Worm (Caenorhabditis elegans): Measurements from ENCODE around the gene hecd-1.
A peak's percentile ranks its signal among the peaks of the same experiment; 100 is the strongest.

The hecd-1 gene

DNA sequence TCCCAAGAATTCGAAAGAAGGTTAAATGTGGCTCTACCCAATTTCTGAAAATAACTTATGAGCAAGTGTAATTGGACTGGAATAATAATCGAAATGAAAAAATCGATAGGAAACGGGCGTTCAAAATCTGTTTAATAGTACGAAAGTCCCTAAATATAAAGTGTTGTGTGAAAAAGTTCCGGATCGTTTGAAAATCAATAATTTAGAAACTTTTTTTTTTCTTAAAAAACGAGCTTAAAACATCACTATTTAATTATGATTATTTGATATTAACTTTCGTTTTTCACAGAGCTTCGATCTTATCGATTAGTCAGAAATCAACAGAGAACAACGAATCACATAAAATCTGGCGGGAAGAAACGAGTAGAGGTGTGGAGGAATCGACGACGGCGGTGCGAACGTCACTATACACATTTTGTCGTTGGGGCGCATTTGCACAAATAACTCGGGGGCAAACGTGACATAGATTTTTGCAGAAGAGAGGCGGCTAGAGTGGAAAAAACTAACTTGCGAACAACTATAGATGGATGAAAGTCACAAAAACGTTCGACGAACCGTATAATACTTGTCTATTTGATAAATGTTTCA is at the start of gene hecd-1:
hecd-1 (minus strand) TSS at position 51 of the 588 bp plus-strand sequence.
- no peak for TF ChIP-seq him-1 (tag; optimal IDR thresholded peaks at IDR 0.05)
- no peak for TF ChIP-seq dao-5 (tag; optimal IDR thresholded peaks at IDR 0.05)
- TF ChIP-seq W03F9.2 (tag; optimal IDR thresholded peaks at IDR 0.05), result no peak

DNA sequence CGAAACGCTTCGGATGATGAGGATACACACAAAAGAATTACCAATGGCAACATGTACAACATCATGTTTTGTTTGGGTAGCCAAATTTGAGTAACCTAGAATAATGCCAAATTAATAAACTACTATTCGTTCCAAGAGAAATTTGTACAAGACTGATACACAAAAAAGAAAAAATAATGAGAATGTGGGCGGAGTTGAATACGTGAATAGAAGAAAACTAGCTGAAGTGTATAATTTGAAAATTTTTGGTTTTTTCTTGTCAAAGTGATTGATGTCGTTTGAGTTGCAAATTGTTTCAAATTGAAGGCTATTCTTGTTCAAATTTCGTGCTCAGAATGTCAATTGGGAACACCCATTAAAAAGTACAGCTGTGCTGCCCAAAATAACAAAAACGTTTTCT is 47.2 kb upstream of the hecd-1 start, which contains the start of gene R13A1.5:
R13A1.5 (minus strand) TSS at position 101 of the 400 bp plus-strand sequence.
- TF ChIP-seq dao-5 (tag; optimal IDR thresholded peaks at IDR 0.05), result no peak
- no peak for TF ChIP-seq W03F9.2 (tag; optimal IDR thresholded peaks at IDR 0.05)
- TF ChIP-seq him-1 (tag; optimal IDR thresholded peaks at IDR 0.05), result no peak

DNA sequence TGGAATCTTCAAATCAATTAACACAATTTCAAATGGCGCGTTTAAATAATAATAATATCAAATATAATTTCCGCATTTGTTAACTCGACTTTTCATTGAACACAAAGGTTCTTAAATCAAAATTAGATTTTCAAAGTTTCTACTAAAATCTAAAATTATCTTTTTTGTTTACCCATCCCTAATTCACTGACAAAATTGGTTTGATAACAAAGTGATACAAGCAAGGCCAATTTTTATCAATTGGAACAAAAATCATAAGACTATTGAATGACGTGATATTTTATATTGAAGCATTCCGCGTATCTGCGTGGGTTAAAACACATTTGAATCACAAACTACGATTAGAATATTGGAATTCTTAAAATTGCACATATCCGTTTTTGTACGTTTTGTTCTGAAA is 45.9 kb upstream of the hecd-1 start:
- TF ChIP-seq W03F9.2 (tag; optimal IDR thresholded peaks at IDR 0.05) (no peak), dao-5 (tag; optimal IDR thresholded peaks at IDR 0.05) (no peak), him-1 (tag; optimal IDR thresholded peaks at IDR 0.05) (no peak)

DNA sequence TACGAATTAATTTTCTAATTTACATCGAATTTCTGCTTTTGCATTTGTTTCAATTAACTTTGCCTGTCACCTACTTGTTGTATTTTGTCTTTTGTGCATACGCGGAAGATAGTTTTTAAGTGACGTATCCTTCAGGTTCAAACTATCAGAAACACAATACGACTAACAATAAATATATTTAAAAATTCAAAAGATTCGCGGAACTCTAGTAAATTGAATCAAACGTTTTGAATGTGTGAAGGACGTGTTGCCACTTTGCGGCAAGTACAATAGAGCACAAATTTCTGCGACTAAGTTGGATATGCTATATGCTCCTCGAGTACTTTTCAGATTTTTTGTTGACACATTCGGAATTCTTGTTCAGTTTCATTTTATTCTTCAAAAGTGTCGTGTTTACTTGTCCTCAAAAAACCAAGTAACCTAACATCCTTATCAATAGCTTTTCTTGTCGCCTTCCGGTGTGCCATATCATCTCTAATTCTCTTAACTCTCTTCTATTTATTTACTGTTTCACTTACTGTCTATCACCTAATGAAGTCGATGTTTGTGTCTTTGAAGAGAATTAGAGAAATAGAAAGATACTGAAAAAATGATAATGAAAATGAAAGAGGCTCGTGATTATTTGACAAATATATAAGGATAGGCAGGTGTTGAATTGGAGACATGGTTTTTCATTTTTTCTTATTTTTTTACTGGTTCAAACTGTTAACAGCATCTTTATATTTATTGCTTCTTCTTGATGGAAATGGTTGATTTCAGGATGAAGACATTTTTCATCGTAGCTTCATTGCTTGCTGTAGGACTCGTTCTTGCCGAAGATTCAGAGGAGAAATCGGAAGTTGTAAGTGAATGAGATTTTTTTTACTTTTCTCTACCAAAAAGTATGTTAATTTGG is 44.3 kb upstream of the hecd-1 start, which contains the start of gene srlf-7:
srlf-7 (plus strand) TSS at position 760 of the 895 bp plus-strand sequence.
- TF ChIP-seq W03F9.2 (tag; optimal IDR thresholded peaks at IDR 0.05), result peak; percentile 15
- no peak for TF ChIP-seq him-1 (tag; optimal IDR thresholded peaks at IDR 0.05)
- no peak for TF ChIP-seq dao-5 (tag; optimal IDR thresholded peaks at IDR 0.05)

DNA sequence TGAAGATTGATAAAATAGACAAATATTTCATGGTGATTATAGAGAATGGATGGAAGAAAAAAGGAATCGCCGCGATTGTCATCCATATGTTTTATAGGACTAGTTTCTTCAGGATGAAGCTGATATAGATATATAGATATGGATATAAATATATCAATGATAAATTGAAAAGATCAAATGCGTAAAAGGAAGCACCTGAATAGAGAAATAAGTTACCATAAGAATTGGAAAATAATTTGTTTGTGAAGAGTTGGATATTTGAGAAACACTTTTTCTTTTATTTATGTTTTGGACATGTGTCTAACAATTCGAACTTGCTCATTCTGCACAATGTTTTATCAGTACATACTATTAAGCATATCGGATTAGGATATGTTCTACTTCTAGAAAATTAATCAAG is 43.5 kb upstream of the hecd-1 start, which contains the start of gene C42D4.13:
C42D4.13 (minus strand) TSS at position 101 of the 400 bp plus-strand sequence.
- no peak for TF ChIP-seq him-1 (tag; optimal IDR thresholded peaks at IDR 0.05)
- no peak for TF ChIP-seq W03F9.2 (tag; optimal IDR thresholded peaks at IDR 0.05)
- no peak for TF ChIP-seq dao-5 (tag; optimal IDR thresholded peaks at IDR 0.05)

DNA sequence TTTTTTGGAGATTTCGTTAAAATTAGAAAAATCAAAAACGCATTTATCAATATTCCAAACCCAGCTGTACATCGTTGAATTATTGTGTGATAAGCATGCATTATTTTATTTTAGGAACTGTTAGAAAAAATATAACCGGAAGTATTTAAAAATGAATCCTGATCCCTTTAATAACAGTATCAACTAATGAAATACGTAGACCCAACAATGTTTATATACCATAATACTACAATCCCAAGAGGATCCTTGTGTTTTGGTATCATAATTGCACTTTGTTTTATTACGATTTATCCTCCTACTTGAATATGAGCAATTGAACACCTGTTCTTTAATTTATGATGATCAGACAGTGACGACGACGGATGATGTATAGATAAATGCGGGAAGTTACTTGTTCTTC is 42.2 kb upstream of the hecd-1 start, which contains the start of gene str-249:
str-249 (minus strand) TSS at position 101 of the 400 bp plus-strand sequence.
- TF ChIP-seq W03F9.2 (tag; optimal IDR thresholded peaks at IDR 0.05) (no peak), dao-5 (tag; optimal IDR thresholded peaks at IDR 0.05) (no peak), him-1 (tag; optimal IDR thresholded peaks at IDR 0.05) (no peak)

DNA sequence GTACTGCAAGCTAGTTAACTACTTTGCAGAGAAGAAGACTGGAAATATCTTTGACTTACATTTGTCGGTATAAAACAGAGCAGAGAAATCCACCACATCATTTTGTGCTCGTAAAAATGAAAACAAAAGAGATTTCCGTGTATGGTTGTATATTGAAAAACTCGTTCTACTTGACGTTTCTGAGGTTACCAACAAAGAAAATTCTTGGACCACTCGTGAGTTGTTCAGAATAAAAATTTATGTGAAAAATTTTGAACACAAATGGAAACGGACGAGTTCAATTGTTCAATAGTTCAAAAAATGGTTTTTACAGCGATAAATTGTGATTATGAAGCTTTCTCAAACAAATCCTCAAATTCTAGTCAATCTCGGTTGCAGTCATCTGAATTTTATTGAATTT is 40.1 kb upstream of the hecd-1 start, which contains the start of gene clec-179:
clec-179 (minus strand) TSS at position 101 of the 400 bp plus-strand sequence.
- no peak for TF ChIP-seq W03F9.2 (tag; optimal IDR thresholded peaks at IDR 0.05)

DNA sequence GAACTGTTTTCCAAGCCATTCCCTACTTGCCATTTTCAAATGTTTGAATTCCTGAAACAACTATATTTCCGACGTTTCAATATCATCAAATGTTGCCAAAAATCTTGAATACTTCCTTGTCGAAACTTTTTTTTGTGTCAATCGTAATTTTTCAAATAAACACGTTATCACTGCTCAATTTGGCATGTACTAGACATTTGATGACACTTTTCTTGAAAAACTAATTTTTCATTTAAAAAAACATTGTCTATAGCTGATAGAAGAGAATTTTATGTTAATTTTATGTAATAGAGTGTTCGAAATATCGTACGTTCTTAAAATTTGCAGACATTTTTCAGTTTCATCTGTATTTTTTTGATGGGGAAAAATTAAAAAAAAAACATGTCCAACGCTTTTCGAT is 38.3 kb upstream of the hecd-1 start:
- TF ChIP-seq W03F9.2 (tag; optimal IDR thresholded peaks at IDR 0.05) (peak; percentile 12), him-1 (tag; optimal IDR thresholded peaks at IDR 0.05) (no peak)

DNA sequence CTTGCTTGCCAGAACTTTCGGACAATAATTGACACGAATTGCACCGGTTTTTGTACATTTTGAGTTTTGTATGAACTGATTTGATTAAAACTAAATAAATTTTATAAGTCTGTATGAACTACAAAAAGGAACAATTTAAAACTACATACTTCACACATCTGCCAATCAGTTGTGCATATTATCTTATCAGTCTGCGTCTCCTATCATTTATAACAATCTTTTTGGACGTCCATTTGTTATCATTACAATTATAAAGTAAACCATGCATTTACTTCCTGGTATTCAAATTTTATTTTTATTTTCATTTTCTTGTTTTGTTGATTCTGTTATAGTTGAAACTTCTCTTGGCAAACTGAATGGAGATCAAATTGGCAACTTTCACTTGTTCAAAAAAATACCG is 35.8 kb upstream of the hecd-1 start, which contains the start of gene cest-10:
cest-10 (plus strand) TSS at position 254 of the 400 bp plus-strand sequence.
- TF ChIP-seq dao-5 (tag; optimal IDR thresholded peaks at IDR 0.05), result no peak
- TF ChIP-seq W03F9.2 (tag; optimal IDR thresholded peaks at IDR 0.05), result peak; percentile 6
- TF ChIP-seq him-1 (tag; optimal IDR thresholded peaks at IDR 0.05), result no peak

DNA sequence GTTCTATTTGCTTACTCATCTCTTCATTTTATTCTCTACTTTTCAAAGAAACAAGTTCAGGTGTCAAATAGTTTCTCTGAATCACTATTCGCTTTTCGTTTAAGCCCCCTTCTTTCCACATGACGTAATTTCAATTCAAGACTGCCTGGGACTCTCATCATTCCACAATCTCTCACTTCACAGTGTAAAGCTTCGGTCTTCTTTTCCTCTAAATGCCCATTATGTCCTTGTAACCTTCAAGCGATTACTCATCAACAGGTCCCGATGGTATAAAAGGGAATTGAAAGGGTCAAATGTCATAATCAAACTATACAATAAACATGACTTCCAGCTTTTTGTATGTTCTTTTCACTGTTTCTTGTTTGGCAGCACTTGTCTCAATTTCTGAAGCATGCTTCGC is 34.4 kb upstream of the hecd-1 start, which contains the start of gene C42D4.3:
C42D4.3 (plus strand) TSS at position 298 of the 400 bp plus-strand sequence.
- TF ChIP-seq W03F9.2 (tag; optimal IDR thresholded peaks at IDR 0.05) (no peak), dao-5 (tag; optimal IDR thresholded peaks at IDR 0.05) (no peak), him-1 (tag; optimal IDR thresholded peaks at IDR 0.05) (no peak)

DNA sequence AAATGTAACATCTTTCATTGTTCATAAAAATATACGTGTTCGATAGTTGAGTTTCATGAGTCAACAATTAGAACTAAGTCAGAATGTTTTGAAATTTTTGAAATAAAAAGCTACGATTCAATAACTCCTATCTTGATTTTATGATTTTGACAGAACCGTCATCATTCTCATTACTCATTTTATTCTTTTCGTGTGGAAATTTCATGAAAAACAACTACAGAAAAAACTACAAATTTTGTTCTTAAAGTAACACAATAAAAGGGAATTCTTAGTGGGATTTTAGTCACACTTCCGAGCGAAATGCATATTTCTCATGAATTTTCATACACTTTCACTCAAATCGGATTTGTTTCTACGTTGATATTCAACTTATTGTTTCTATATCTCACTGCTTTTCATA is 32.4 kb upstream of the hecd-1 start, which contains the start of gene str-44:
str-44 (plus strand) TSS at position 301 of the 400 bp plus-strand sequence.
- TF ChIP-seq W03F9.2 (tag; optimal IDR thresholded peaks at IDR 0.05), result no peak
- no peak for TF ChIP-seq dao-5 (tag; optimal IDR thresholded peaks at IDR 0.05)
- TF ChIP-seq him-1 (tag; optimal IDR thresholded peaks at IDR 0.05), result no peak

DNA sequence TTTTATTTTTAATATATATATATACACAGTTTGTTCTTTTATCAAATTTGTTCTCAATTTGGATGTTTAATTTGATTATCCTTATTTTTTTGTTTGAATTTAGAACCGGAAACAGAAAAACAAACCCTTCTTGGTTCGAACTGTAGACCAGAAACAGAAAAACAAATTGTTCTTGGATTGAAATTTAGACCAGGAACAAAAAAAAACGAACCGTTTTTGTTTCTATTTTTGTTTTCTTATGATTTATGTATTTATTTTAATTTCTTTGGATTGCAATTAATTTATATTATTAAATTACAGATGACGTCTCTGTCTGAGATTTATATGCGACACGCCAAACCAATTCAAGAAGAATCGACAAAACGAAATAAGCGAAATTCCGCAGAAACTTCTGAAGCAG is 30.8 kb upstream of the hecd-1 start, which contains the start of gene C42D4.19:
C42D4.19 (plus strand) TSS at position 301 of the 400 bp plus-strand sequence.
- TF ChIP-seq dao-5 (tag; optimal IDR thresholded peaks at IDR 0.05) (no peak), W03F9.2 (tag; optimal IDR thresholded peaks at IDR 0.05) (no peak), him-1 (tag; optimal IDR thresholded peaks at IDR 0.05) (no peak)

DNA sequence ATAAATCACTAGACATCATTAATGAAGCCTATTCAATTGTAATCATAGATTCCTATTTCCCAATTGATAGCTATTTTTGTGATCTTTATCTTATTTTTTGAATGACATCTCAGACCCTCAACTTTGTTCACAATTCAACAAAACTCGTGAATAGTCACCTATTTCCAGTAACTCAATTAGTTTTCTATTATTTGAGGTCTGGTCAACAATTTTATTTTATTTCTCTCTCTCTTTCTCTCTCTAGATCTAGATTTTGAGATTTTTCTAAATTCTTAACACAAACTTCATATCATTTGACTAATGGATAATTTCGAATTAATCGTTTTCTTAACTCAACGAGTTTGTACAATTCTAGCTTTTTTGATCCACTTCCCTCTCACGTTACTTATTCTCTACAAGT is 29.0 kb upstream of the hecd-1 start, which contains the start of gene str-1:
str-1 (plus strand) TSS at position 301 of the 400 bp plus-strand sequence.
- TF ChIP-seq dao-5 (tag; optimal IDR thresholded peaks at IDR 0.05) (no peak), W03F9.2 (tag; optimal IDR thresholded peaks at IDR 0.05) (no peak), him-1 (tag; optimal IDR thresholded peaks at IDR 0.05) (no peak)
